Fruit fly (Drosophila melanogaster) Kc167 (cell line): Measurements from ENCODE around the gene CG4230.

Experiments
- Sin3A ChIP-seq: fragments of >200 bp; optimal IDR thresholded peaks from 2 replicates; lab custom pipeline; 2018; ENCODE audit warnings: missing external identifiers
- psq ChIP-seq: fragments of >200 bp; optimal IDR thresholded peaks from 2 replicates; lab custom pipeline; 2017; ENCODE audit warnings: missing external identifiers

dm6 chr2L:5117054-5117453 is 21.0 kb downstream of the CG4230 start:
- no peak for TF ChIP-seq Sin3A (lab: Kevin White, UChicago)
- TF ChIP-seq psq (lab: Kevin White, UChicago) = no peak
